Fruit fly (Drosophila melanogaster) whole organism, adult: ENCODE data around the gene CG44477.

Experiments used
- CG11617 ChIP-seq: fragments of 200-800 bp; sonication (Bioruptor generic); optimal IDR thresholded peaks from 2 replicates; lab custom pipeline; 2017; ENCODE audit warnings: mild to moderate bottlenecking, missing biosample characterization, missing genetic modification reagents, missing genetic modification characterization
- CG12768 ChIP-seq: fragments of 200-800 bp; sonication (Bioruptor generic); optimal IDR thresholded peaks from 2 replicates; lab custom pipeline; 2017; ENCODE audit warnings: missing biosample characterization, missing genetic modification characterization, mild to moderate bottlenecking, moderate library complexity, missing genetic modification reagents
- CG14711 ChIP-seq: fragments of 200-800 bp; sonication (Bioruptor generic); optimal IDR thresholded peaks from 2 replicates; lab custom pipeline; 2018; ENCODE audit warnings: missing biosample characterization, mild to moderate bottlenecking, missing genetic modification characterization, moderate library complexity
- CG1620 ChIP-seq: fragments of 200-800 bp; sonication (Bioruptor generic); optimal IDR thresholded peaks from 2 replicates; lab custom pipeline; 2016; ENCODE audit warnings: missing biosample characterization, missing genetic modification characterization
- CG33017 ChIP-seq: fragments of 200-800 bp; sonication (Bioruptor generic); optimal IDR thresholded peaks from 2 replicates; lab custom pipeline; 2018; ENCODE audit warnings: missing biosample characterization, mild to moderate bottlenecking, missing genetic modification characterization, moderate library complexity
- CG5204 ChIP-seq: fragments of 200-800 bp; sonication (Bioruptor generic); optimal IDR thresholded peaks from 2 replicates; lab custom pipeline; 2016; ENCODE audit warnings: missing biosample characterization, missing genetic modification characterization
- CG7045 ChIP-seq: fragments of 200-800 bp; sonication (Bioruptor generic); optimal IDR thresholded peaks from 2 replicates; lab custom pipeline; 2017; ENCODE audit warnings: missing biosample characterization, mild to moderate bottlenecking, missing genetic modification characterization
- CG7101 ChIP-seq: fragments of 200-800 bp; sonication (Bioruptor generic); optimal IDR thresholded peaks from 2 replicates; lab custom pipeline; 2018; ENCODE audit warnings: missing biosample characterization, mild to moderate bottlenecking, missing genetic modification characterization, moderate library complexity
- Clk ChIP-seq: fragments of 200-800 bp; sonication (Bioruptor generic); optimal IDR thresholded peaks from 2 replicates; lab custom pipeline; 2017; ENCODE audit warnings: missing biosample characterization, missing genetic modification characterization
- Crg-1 ChIP-seq: fragments of 200-800 bp; sonication (Bioruptor generic); optimal IDR thresholded peaks from 2 replicates; lab custom pipeline; 2016; ENCODE audit warnings: missing biosample characterization, missing genetic modification characterization
- Hr96 ChIP-seq: fragments of 200-800 bp; sonication (Bioruptor generic); optimal IDR thresholded peaks from 2 replicates; lab custom pipeline; 2016; ENCODE audit warnings: missing biosample characterization, missing genetic modification characterization
- Mnt ChIP-seq: fragments of 200-800 bp; sonication (Bioruptor generic); optimal IDR thresholded peaks from 2 replicates; lab custom pipeline; 2016; ENCODE audit warnings: missing biosample characterization, mild to moderate bottlenecking, missing genetic modification characterization
- bab1 ChIP-seq: fragments of 200-800 bp; sonication (Bioruptor generic); optimal IDR thresholded peaks from 3 replicates; lab custom pipeline; 2019; ENCODE audit warnings: missing biosample characterization, mild to moderate bottlenecking, missing genetic modification characterization, moderate library complexity
- cic ChIP-seq: fragments of 200-800 bp; sonication (Bioruptor generic); optimal IDR thresholded peaks from 2 replicates; lab custom pipeline; 2017; ENCODE audit warnings: missing biosample characterization, mild to moderate bottlenecking, missing genetic modification characterization, moderate library complexity
- cnc ChIP-seq, 2 experiments: fragments of >200 bp; optimal IDR thresholded peaks; 2 replicates each; lab custom pipeline; 2017
- kay ChIP-seq: fragments of 200-800 bp; sonication (Bioruptor generic); peaks from one replicate; lab custom pipeline; 2016; ENCODE audit warnings: missing biosample characterization, missing genetic modification characterization, borderline replicate concordance
- ovo ChIP-seq: fragments of 200-800 bp; sonication (Bioruptor generic); optimal IDR thresholded peaks from 2 replicates; lab custom pipeline; 2016; ENCODE audit warnings: missing biosample characterization, missing genetic modification characterization
- pad ChIP-seq: fragments of 200-800 bp; sonication (Bioruptor generic); optimal IDR thresholded peaks from 3 replicates; lab custom pipeline; 2017; ENCODE audit warnings: missing biosample characterization, missing genetic modification characterization, mild to moderate bottlenecking, moderate library complexity, missing genetic modification reagents
- tj ChIP-seq: fragments of 200-800 bp; sonication (Bioruptor generic); optimal IDR thresholded peaks from 3 replicates; lab custom pipeline; 2017; ENCODE audit warnings: missing biosample characterization, mild to moderate bottlenecking, missing genetic modification characterization, moderate library complexity
- toe ChIP-seq: fragments of 200-800 bp; sonication (Bioruptor generic); optimal IDR thresholded peaks from 2 replicates; lab custom pipeline; 2016; ENCODE audit warnings: missing biosample characterization, missing genetic modification characterization

Gene CG44477

DNA sequence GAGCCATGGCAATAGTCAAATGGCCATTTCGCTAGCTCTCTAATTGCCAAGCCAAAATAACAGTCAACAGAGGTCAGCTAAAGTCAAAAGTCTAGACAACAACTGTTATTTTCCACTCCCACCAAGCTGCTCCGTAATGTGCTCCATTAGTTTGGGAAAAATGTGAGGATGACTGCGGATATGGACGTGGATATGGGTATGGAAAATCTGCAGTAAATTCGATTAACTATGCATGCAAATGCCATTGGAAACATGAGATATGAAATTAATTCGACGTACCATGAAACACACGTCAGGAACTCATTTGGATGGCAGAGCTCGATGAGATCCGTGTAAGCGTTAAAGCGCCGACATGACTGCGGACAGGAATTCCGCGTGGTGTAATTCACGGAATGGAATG is at the start of gene CG44477:
Gene CG44477 (plus strand): TSS at position 301 of the 400 bp plus-strand sequence.
- no peak for TF ChIP-seq Hr96 (GFP tag; lab: Kevin White, UChicago)
- TF ChIP-seq CG33017 (tag; lab: Kevin White, UChicago) = no peak
- TF ChIP-seq CG5204 (GFP tag; lab: Kevin White, UChicago) = no peak
- no peak for TF ChIP-seq pad
- no peak for TF ChIP-seq CG12768 (GFP tag; lab: Kevin White, UChicago)
- no peak for TF ChIP-seq bab1 (GFP tag; lab: Kevin White, UChicago)
- no peak for TF ChIP-seq ovo (GFP tag; lab: Kevin White, UChicago)
- TF ChIP-seq toe (GFP tag; lab: Kevin White, UChicago) = no peak
- TF ChIP-seq Crg-1 = no peak
- TF ChIP-seq CG1620 (GFP tag; lab: Kevin White, UChicago) = no peak

DNA sequence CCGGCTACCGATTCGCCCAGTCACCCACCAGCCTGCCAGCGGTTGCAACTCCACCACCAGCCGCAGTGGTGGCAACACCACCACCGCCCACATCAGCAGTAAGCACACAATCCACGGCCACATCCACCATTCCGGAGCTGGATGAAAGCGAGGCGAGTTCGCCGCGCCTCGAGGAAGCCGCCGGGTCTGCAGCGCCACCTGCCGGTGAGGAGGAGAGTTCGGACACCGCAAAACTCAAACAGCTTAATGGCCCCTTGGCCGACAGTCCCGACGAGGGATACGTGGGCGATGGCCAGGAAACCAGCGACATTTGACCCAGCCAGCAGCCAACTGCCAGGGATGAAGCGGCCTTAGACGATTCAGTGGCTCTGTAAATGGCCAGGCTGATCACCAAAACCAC is 38.9 kb upstream of the CG44477 start:
- TF ChIP-seq bab1 (GFP tag; lab: Kevin White, UChicago) = no peak
- TF ChIP-seq cnc (optimal IDR thresholded peaks at IDR 0.05; lab: Kevin White, UChicago) = no peak
- TF ChIP-seq kay = no peak
- TF ChIP-seq Hr96 (GFP tag; lab: Kevin White, UChicago) = no peak
- no peak for TF ChIP-seq cic
- TF ChIP-seq tj (GFP tag; lab: Kevin White, UChicago) = no peak
- TF ChIP-seq CG14711 (tag; lab: Kevin White, UChicago) = no peak
- no peak for TF ChIP-seq CG12768 (GFP tag; lab: Kevin White, UChicago)
- TF ChIP-seq CG7045 (GFP tag; lab: Kevin White, UChicago) = no peak
- TF ChIP-seq pad = no peak
- no peak for TF ChIP-seq CG11617 (GFP tag; lab: Kevin White, UChicago)

DNA sequence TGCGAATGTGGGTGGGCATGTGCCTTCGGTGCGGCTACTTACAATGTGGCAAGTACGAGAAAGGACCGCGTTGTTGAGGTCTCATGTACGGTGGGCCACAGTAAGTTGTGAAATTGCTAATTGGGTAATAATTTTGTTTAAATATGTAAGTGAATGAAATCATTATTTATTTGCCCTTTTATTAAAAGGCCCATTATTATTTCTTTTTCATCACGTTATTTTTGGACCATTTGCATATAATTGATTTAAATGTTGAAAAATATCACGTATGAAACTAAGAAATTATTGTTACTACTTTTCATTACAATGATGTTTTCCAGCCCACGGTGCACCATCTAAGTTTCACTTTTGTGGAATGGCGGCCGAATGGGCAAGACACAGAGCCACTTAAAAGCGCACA is 34.8 kb upstream of the CG44477 start:
- TF ChIP-seq ovo (GFP tag; lab: Kevin White, UChicago) (no peak), CG33017 (tag; lab: Kevin White, UChicago) (no peak), pad (no peak), Mnt (no peak), CG12768 (GFP tag; lab: Kevin White, UChicago) (no peak), CG5204 (GFP tag; lab: Kevin White, UChicago) (peak; percentile 44), CG1620 (GFP tag; lab: Kevin White, UChicago) (no peak)

- TF ChIP-seq kay (no peak), ovo (GFP tag; lab: Kevin White, UChicago) (no peak), CG11617 (GFP tag; lab: Kevin White, UChicago) (no peak)
These were observed 14.3 kb upstream of the CG44477 start, which contains the start of gene CG6614 for dm6 chr2L:11648739-11649138. Gene CG6614 (minus strand): TSS chr2L:11648839.

DNA sequence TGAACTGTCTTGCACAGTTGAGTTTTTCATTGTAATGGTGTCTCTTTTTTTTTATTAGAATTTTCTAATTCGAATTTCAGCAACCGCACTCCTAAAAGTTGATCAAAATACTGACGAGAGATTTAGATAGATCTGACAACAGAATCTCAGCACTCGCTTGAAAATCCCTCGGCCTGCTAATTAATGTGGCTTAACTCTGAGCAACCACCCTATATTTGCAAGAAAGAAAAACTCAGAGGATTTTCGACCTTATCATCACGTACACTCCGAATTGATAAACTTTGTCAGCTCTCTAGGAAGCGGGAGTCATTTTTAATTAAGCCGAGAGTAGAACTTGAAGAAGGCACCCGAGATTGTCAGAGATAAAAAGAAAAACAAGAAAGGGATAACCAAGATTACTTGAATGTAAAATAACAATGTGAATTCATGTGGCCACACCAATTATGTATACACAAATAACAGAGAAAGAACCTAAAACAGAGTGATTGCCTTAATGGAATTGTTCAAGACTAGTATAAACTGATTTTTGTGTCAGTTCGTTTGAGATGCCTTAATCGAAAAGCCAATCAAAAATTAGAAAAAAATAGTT is 11.1 kb upstream of the CG44477 start, which contains the start of the genes CG12307 and CG4983:
Gene CG12307 (minus strand): TSS at position 101 of the 589 bp plus-strand sequence.
Gene CG4983 (plus strand): TSS at position 539 of the 589 bp plus-strand sequence.
- TF ChIP-seq bab1 (GFP tag; lab: Kevin White, UChicago) = no peak
- TF ChIP-seq CG14711 (tag; lab: Kevin White, UChicago) = no peak
- no peak for TF ChIP-seq CG33017 (tag; lab: Kevin White, UChicago)
- no peak for TF ChIP-seq CG12768 (GFP tag; lab: Kevin White, UChicago)
- no peak for TF ChIP-seq pad
- no peak for TF ChIP-seq kay
- TF ChIP-seq Mnt = no peak
- no peak for TF ChIP-seq tj (GFP tag; lab: Kevin White, UChicago)
- no peak for TF ChIP-seq cic

dm6 chr2L:11657110-11657509 is 5.9 kb upstream of the CG44477 start, which contains the start of gene CG43167:
Gene CG43167 (plus strand): TSS chr2L:11657410.
- TF ChIP-seq CG12768 (GFP tag; lab: Kevin White, UChicago) = no peak
- TF ChIP-seq pad = no peak
- no peak for TF ChIP-seq kay
- no peak for TF ChIP-seq CG11617 (GFP tag; lab: Kevin White, UChicago)

DNA sequence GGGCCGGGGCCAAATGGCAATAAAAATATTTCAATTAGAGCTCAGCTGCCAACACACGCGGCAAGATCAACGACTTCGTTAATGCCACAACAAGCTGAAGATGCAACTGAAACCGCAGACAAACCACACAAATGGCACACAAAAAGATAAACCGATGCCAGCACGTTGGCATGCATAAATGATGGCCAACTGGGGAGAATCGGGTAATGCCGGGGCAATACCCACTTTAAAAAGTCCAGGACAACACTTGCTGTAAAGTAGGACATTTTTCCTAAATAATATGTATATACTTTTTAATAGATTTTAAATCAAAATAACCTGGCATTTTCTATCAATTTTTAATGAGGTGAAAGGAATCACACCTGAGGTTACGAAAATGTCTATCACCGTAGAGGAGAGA is 31.4 kb downstream of the CG44477 start, which contains the start of gene CG4988:
Gene CG4988 (plus strand): TSS at position 301 of the 400 bp plus-strand sequence.
- no peak for TF ChIP-seq CG5204 (GFP tag; lab: Kevin White, UChicago)
- TF ChIP-seq toe (GFP tag; lab: Kevin White, UChicago) = no peak
- no peak for TF ChIP-seq CG7045 (GFP tag; lab: Kevin White, UChicago)

DNA sequence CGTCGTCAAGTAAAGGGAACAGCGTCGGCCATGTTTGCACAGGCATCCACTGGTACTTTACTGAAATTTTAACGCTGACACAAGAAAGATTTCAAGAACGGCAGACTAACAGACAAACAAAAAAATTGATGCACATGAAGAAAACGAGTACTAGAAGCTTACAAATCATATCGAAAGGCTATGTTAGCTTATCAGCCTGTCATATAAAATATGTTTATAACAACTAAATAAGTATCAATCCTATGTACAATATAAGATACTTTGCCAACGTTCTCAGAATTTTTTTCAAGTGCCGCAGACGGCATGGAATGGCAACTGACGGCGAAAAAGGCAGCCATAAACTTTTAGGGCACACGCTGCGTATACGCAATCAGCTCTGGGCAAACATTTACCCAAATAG is 38.8 kb downstream of the CG44477 start:
- no peak for TF ChIP-seq CG5204 (GFP tag; lab: Kevin White, UChicago)
- no peak for TF ChIP-seq bab1 (GFP tag; lab: Kevin White, UChicago)
- TF ChIP-seq cnc (optimal IDR thresholded peaks at IDR 0.05; lab: Kevin White, UChicago) = no peak
- TF ChIP-seq CG7101 (tag; lab: Kevin White, UChicago) = no peak
- no peak for TF ChIP-seq CG33017 (tag; lab: Kevin White, UChicago)
- TF ChIP-seq toe (GFP tag; lab: Kevin White, UChicago) = no peak
- TF ChIP-seq Clk (GFP tag; lab: Kevin White, UChicago) = no peak
- TF ChIP-seq CG14711 (tag; lab: Kevin White, UChicago) = no peak
